Fruit fly (Drosophila melanogaster): ENCODE results near the gene DIP-gamma.

Gene DIP-gamma

dm6 chr3R:29004884-29005621 is 34.9 kb upstream of the DIP-gamma start (continued):
- TF ChIP-seq Atf3 (GFP tag; optimal IDR thresholded peaks at IDR 0.05) (no peak), CG11085 (GFP tag; IDR thresholded peaks at IDR 0.05) (no peak), CG10959 (GFP tag; IDR thresholded peaks at IDR 0.05) (no peak), fd3F (GFP tag; optimal IDR thresholded peaks at IDR 0.05) (no peak), CG10543 (GFP tag; optimal IDR thresholded peaks at IDR 0.05) (peak; percentile 28), CG7987 (GFP tag; optimal IDR thresholded peaks at IDR 0.05) (no peak), MBD-R2 (GFP tag; IDR thresholded peaks at IDR 0.05) (no peak), Dp (GFP tag; optimal IDR thresholded peaks at IDR 0.05) (no peak), disco-r (GFP tag; optimal IDR thresholded peaks at IDR 0.05) (no peak), CG10274 (GFP tag; optimal IDR thresholded peaks at IDR 0.05) (no peak), hth (optimal IDR thresholded peaks at IDR 0.05) (no peak), sr (GFP tag; IDR thresholded peaks at IDR 0.05) (no peak), nerfin-1 (tag; optimal IDR thresholded peaks at IDR 0.05) (no peak), CG14860 (GFP tag; IDR thresholded peaks at IDR 0.05; ENCODE audit: partially characterized antibody) (no peak), HmgD (GFP tag; optimal IDR thresholded peaks at IDR 0.05) (no peak), phol (tag; optimal IDR thresholded peaks at IDR 0.05) (peak; percentile 39), GATAe (GFP tag; conservative IDR thresholded peaks at IDR 0.05) (no peak), bowl (GFP tag; IDR thresholded peaks at IDR 0.05) (no peak), lab (GFP tag; optimal IDR thresholded peaks at IDR 0.05) (peak; percentile 55), sc (optimal IDR thresholded peaks at IDR 0.05) (no peak), sc (GFP tag; optimal IDR thresholded peaks at IDR 0.05) (no peak), tap (tag; optimal IDR thresholded peaks at IDR 0.05) (peak; percentile 40), CG8359 (GFP tag; optimal IDR thresholded peaks at IDR 0.05; ENCODE audit: borderline replicate concordance) (no peak), CG8290 (GFP tag; optimal IDR thresholded peaks at IDR 0.05) (no peak), CG8290 (tag; optimal IDR thresholded peaks at IDR 0.05) (peak in 1 of 2 experiments; percentile 49), CG17186 (GFP tag; optimal IDR thresholded peaks at IDR 0.05) (no peak), Dip2 (GFP tag; IDR thresholded peaks at IDR 0.05) (no peak), nom (GFP tag; optimal IDR thresholded peaks at IDR 0.05) (no peak), CG2120 (GFP tag; optimal IDR thresholded peaks at IDR 0.05) (peak; percentile 34), CG12104 (GFP tag; optimal IDR thresholded peaks at IDR 0.05) (no peak), CG8281 (tag; optimal IDR thresholded peaks at IDR 0.05) (no peak), pan (optimal IDR thresholded peaks at IDR 0.05) (no peak), pan (GFP tag; optimal IDR thresholded peaks at IDR 0.05 in 1 of 2, IDR thresholded peaks at IDR 0.05 in 1 of 2) (peak in 1 of 2 experiments; percentile 73), gcm2 (GFP tag; optimal IDR thresholded peaks at IDR 0.05) (no peak), Pdp1 (GFP tag; optimal IDR thresholded peaks at IDR 0.05) (peak; percentile 11 to 28), Sin3A (optimal IDR thresholded peaks at IDR 0.05) (no peak), zfh1 (GFP tag; IDR thresholded peaks at IDR 0.05) (0 out of 3 replicates have a peak, but pooled peaks have one; percentile 32), Myb (GFP tag; optimal IDR thresholded peaks at IDR 0.05) (no peak), Dbx (GFP tag; IDR thresholded peaks at IDR 0.05) (no peak), bsh (GFP tag; optimal IDR thresholded peaks at IDR 0.05) (peak in 1 of 2 experiments; percentile 33), al (GFP tag; IDR thresholded peaks at IDR 0.05) (no peak), chinmo (GFP tag; IDR thresholded peaks at IDR 0.05; ENCODE audit: partially characterized antibody) (no peak), sens-2 (GFP tag; IDR thresholded peaks at IDR 0.05) (no peak), Neu2 (GFP tag; optimal IDR thresholded peaks at IDR 0.05; ENCODE audit: borderline replicate concordance) (no peak), CG11723 (GFP tag; optimal IDR thresholded peaks at IDR 0.05) (no peak), chn (GFP tag; optimal IDR thresholded peaks at IDR 0.05) (no peak), mam (GFP tag; optimal IDR thresholded peaks at IDR 0.05) (peak; percentile 12), wek (GFP tag; optimal IDR thresholded peaks at IDR 0.05) (no peak), Awh (GFP tag; IDR thresholded peaks at IDR 0.05) (peak; percentile 49; the same call in 1 of the 2 replicates), CG7839 (tag; optimal IDR thresholded peaks at IDR 0.05) (peak; percentile 58), Six4 (GFP tag; optimal IDR thresholded peaks at IDR 0.05) (no peak)

Data from whole organism, embryonic.